Worm (Caenorhabditis elegans) whole organism, young adult: ENCODE data around the gene M02H5.8.
A peak's percentile ranks its signal among the peaks of the same experiment; 100 is the strongest.

Experiments
- B0035.1 ChIP-seq: sonication (generic microtip); optimal IDR thresholded peaks from 2 replicates; lab custom pipeline; 2016; ENCODE audit warnings: missing genetic modification characterization, mild to moderate bottlenecking, missing compliant biosample characterization, missing genotype, missing genetic modification reagents
- C06A6.2 ChIP-seq: fragments of 200-800 bp; sonication (Bioruptor generic); conservative IDR thresholded peaks from 2 replicates; pipeline ENCODE4 v1.3.6; 2022; ENCODE audit warnings: missing genetic modification characterization, missing compliant biosample characterization
- F33H1.4 ChIP-seq: fragments of 200-800 bp; sonication (Bioruptor generic); IDR thresholded peaks from 2 replicates; pipeline ENCODE4 v1.3.6; 2022; ENCODE audit warnings: missing genetic modification reagents, missing genetic modification characterization, missing compliant biosample characterization
- K12H6.12 ChIP-seq: fragments of 200-800 bp; sonication (Bioruptor generic); optimal IDR thresholded peaks from 2 replicates; lab custom pipeline; 2018; ENCODE audit warnings: mild to moderate bottlenecking, missing genetic modification characterization, missing compliant biosample characterization
- Y53G8AR.9 ChIP-seq: fragments of 200-800 bp; sonication (Bioruptor generic); conservative IDR thresholded peaks from 2 replicates; pipeline ENCODE4 v1.3.6; 2022; ENCODE audit warnings: missing genetic modification reagents, missing genetic modification characterization, missing compliant biosample characterization
- Y56A3A.18 ChIP-seq: fragments of 200-800 bp; sonication (Bioruptor generic); IDR thresholded peaks from 2 replicates; pipeline ENCODE4 v1.3.6; 2022; ENCODE audit warnings: missing genetic modification reagents, missing genetic modification characterization, missing compliant biosample characterization
- Y79H2A.3 ChIP-seq: fragments of 200-800 bp; sonication (Bioruptor generic); conservative IDR thresholded peaks from 2 replicates; pipeline ENCODE4 v1.3.6; 2022; ENCODE audit warnings: missing genetic modification reagents, missing genetic modification characterization, missing compliant biosample characterization
- atf-7 ChIP-seq: sonication (generic microtip); optimal IDR thresholded peaks from 2 replicates; lab custom pipeline; 2017; ENCODE audit warnings: mild to moderate bottlenecking, missing genetic modification characterization, missing compliant biosample characterization
- attf-3 ChIP-seq: fragments of 200-800 bp; sonication (Bioruptor generic); conservative IDR thresholded peaks from 2 replicates; pipeline ENCODE4 v1.3.6; 2022; ENCODE audit warnings: missing genetic modification reagents, missing genetic modification characterization, missing compliant biosample characterization
- attf-5 ChIP-seq: fragments of 200-800 bp; sonication (Bioruptor generic); optimal IDR thresholded peaks from 2 replicates; lab custom pipeline; 2018; ENCODE audit warnings: mild to moderate bottlenecking, missing genetic modification characterization, missing compliant biosample characterization
- attf-6 ChIP-seq: fragments of 200-800 bp; sonication (Bioruptor generic); IDR thresholded peaks from 2 replicates; pipeline ENCODE4 v1.3.6; 2022; ENCODE audit warnings: missing genetic modification reagents, missing genetic modification characterization, missing compliant biosample characterization
- cebp-1 ChIP-seq, 2 experiments: fragments of 200-800 bp in 1 of 2; sonication (Bioruptor generic) in 1 of 2; sonication (generic microtip) in 1 of 2; IDR thresholded peaks in 1 of 2; optimal IDR thresholded peaks in 1 of 2; 2 replicates each; pipeline versions ENCODE4 v1.3.6 to Lab custom; 2017 to 2022; ENCODE audit warnings: missing compliant biosample characterization in 2 of 2, missing genetic modification characterization in 2 of 2, mild to moderate bottlenecking in 1 of 2, missing genetic modification reagents in 1 of 2, moderate library complexity in 1 of 2
- cebp-2 ChIP-seq: fragments of 200-800 bp; sonication (Bioruptor generic); IDR thresholded peaks from 2 replicates; pipeline ENCODE4 v1.3.6; 2022; ENCODE audit warnings: missing genetic modification characterization, missing compliant biosample characterization
- ceh-27 ChIP-seq: fragments of 200-800 bp; sonication (Bioruptor generic); optimal IDR thresholded peaks from 2 replicates; lab custom pipeline; 2018; ENCODE audit warnings: mild to moderate bottlenecking, missing genetic modification characterization, moderate library complexity, missing compliant biosample characterization
- ceh-58 ChIP-seq: fragments of 200-800 bp; sonication (Bioruptor generic); IDR thresholded peaks from 2 replicates; pipeline ENCODE4 v1.3.6; 2022; ENCODE audit warnings: missing genetic modification characterization, missing compliant biosample characterization
- die-1 ChIP-seq: sonication (generic microtip); optimal IDR thresholded peaks from 2 replicates; lab custom pipeline; 2016; ENCODE audit warnings: missing genotype, mild to moderate bottlenecking, missing genetic modification characterization, missing compliant biosample characterization
- dox-1 ChIP-seq: fragments of 200-800 bp; sonication (Bioruptor generic); IDR thresholded peaks from 2 replicates; pipeline ENCODE4 v1.3.6; 2022; ENCODE audit warnings: missing genetic modification reagents, missing genetic modification characterization, missing compliant biosample characterization
- efl-1 ChIP-seq: fragments of 150-350 bp; optimal IDR thresholded peaks from 2 replicates; lab custom pipeline; 2014; ENCODE audit warnings: missing biosample characterization, missing genetic modification reagents, missing genetic modification characterization
- ekl-4 ChIP-seq: fragments of 200-800 bp; sonication (Bioruptor generic); IDR thresholded peaks from 2 replicates; pipeline ENCODE4 v1.3.6; 2022; ENCODE audit warnings: missing genetic modification reagents, missing genetic modification characterization, missing compliant biosample characterization
- gei-17 ChIP-seq: fragments of 200-800 bp; sonication (Bioruptor generic); optimal IDR thresholded peaks from 2 replicates; lab custom pipeline; 2018; ENCODE audit warnings: mild to moderate bottlenecking, missing genetic modification characterization, missing compliant biosample characterization
- hlh-12 ChIP-seq: sonication (generic microtip); optimal IDR thresholded peaks from 2 replicates; lab custom pipeline; 2016; ENCODE audit warnings: missing genetic modification characterization, missing compliant biosample characterization
- hlh-26 ChIP-seq: fragments of 200-800 bp; sonication (Bioruptor generic); conservative IDR thresholded peaks from 2 replicates; pipeline ENCODE4 v1.3.6; 2022; ENCODE audit warnings: missing genetic modification reagents, missing genetic modification characterization, missing compliant biosample characterization
- hmg-1.2 ChIP-seq: fragments of 200-800 bp; sonication (Bioruptor generic); IDR thresholded peaks from 2 replicates; pipeline ENCODE4 v1.3.6; 2022; ENCODE audit warnings: missing genetic modification reagents, missing genetic modification characterization, missing compliant biosample characterization
- hrde-1 ChIP-seq: sonication (generic microtip); optimal IDR thresholded peaks from 2 replicates; lab custom pipeline; 2016; ENCODE audit warnings: missing genetic modification characterization, mild to moderate bottlenecking, missing compliant biosample characterization, moderate library complexity, missing genotype, missing genetic modification reagents, borderline replicate concordance
- hsf-1 ChIP-seq: fragments of 200-800 bp; sonication (Bioruptor generic); IDR thresholded peaks from 2 replicates; pipeline ENCODE4 v1.3.6; 2022; ENCODE audit warnings: missing genetic modification reagents, missing genetic modification characterization, missing compliant biosample characterization
- lin-54 ChIP-seq: fragments of 200-800 bp; sonication (Bioruptor generic); optimal IDR thresholded peaks from 2 replicates; lab custom pipeline; 2018; ENCODE audit warnings: mild to moderate bottlenecking, missing genetic modification characterization, missing compliant biosample characterization
- nfya-1 ChIP-seq: sonication (generic microtip); optimal IDR thresholded peaks from 2 replicates; lab custom pipeline; 2017; ENCODE audit warnings: antibody characterized with exemption, missing compliant biosample characterization, missing genetic modification characterization, borderline replicate concordance; ENCODE audit not compliant: insufficient read depth
- nfyb-1 ChIP-seq: fragments of 200-800 bp; sonication (Bioruptor generic); IDR thresholded peaks from 2 replicates; pipeline ENCODE4 v1.3.6; 2022; ENCODE audit warnings: missing genetic modification reagents, missing genetic modification characterization, missing compliant biosample characterization
- nhr-80 ChIP-seq: sonication (generic microtip); optimal IDR thresholded peaks from 2 replicates; lab custom pipeline; 2016; ENCODE audit warnings: missing genetic modification characterization, missing compliant biosample characterization
- repo-1 ChIP-seq: sonication (generic microtip); optimal IDR thresholded peaks from 2 replicates; lab custom pipeline; 2017; ENCODE audit warnings: mild to moderate bottlenecking, missing genetic modification characterization, missing compliant biosample characterization
- rpc-1 ChIP-seq, 2 experiments: fragments of 150-350 bp in 1 of 2; sonication (generic microtip) in 1 of 2; optimal IDR thresholded peaks; 2 replicates each; lab custom pipeline; 2014 to 2018; ENCODE audit warnings: missing biosample characterization in 1 of 2, missing genetic modification characterization in 1 of 2, missing genetic modification reagents in 1 of 2, missing genotype in 1 of 2
- snpc-4 ChIP-seq, 5 experiments: fragments of 150-350 bp in 1 of 5; sonication (generic microtip) in 4 of 5; optimal IDR thresholded peaks; 2 replicates each; lab custom pipeline; 2014 to 2018; ENCODE audit warnings: missing genetic modification characterization in 5 of 5, missing biosample characterization in 3 of 5, antibody characterized with exemption in 2 of 5, mild to moderate bottlenecking in 2 of 5, missing compliant biosample characterization in 2 of 5, missing genotype in 2 of 5, moderate library complexity in 2 of 5, missing genetic modification reagents in 1 of 5
- somi-1 ChIP-seq: fragments of 200-800 bp; sonication (Bioruptor generic); optimal IDR thresholded peaks from 2 replicates; lab custom pipeline; 2018; ENCODE audit warnings: mild to moderate bottlenecking, missing genetic modification characterization, missing compliant biosample characterization
- ztf-18 ChIP-seq: sonication (generic microtip); optimal IDR thresholded peaks from 2 replicates; lab custom pipeline; 2016; ENCODE audit warnings: missing genotype, mild to moderate bottlenecking, missing genetic modification characterization, missing compliant biosample characterization
- ztf-26 ChIP-seq: sonication (generic microtip); optimal IDR thresholded peaks from 2 replicates; lab custom pipeline; 2017; ENCODE audit warnings: missing genetic modification characterization, missing compliant biosample characterization

The M02H5.8 gene

DNA sequence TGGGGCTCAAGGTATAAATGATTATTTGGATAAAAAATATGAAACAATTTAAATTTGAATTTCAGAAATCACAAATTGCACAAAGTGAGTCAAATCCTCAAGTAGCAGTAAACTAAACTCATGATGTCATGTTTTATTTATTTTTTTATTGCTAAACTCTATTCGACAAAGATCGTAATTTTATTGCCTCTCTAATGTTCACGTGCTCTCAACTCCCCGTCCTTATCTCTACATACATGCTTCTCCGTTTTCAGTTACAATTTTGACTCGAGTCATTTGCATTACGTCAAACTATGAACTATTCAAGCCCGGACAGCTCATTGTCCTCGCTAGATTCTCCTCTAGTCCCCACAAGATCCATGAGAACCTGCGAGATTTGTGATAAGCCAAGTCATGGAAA is 24.7 kb downstream of the M02H5.8 start, which contains the start of gene nhr-99:
TSS of gene nhr-99 (plus strand) at position 263 of the 400 bp plus-strand sequence.
- TF ChIP-seq ztf-26 (tag; lab: Kevin White, UChicago) = no peak
- peak; percentile 59 for TF ChIP-seq nhr-80 (tag; lab: Kevin White, UChicago)
- no peak for TF ChIP-seq hlh-26 (GFP tag; lab: Robert Waterston, UW)
- TF ChIP-seq atf-7 (tag; lab: Kevin White, UChicago) = peak; percentile 46
- no peak for TF ChIP-seq ceh-58 (GFP tag; lab: Robert Waterston, UW)
- no peak for TF ChIP-seq Y53G8AR.9 (GFP tag; lab: Robert Waterston, UW)

DNA sequence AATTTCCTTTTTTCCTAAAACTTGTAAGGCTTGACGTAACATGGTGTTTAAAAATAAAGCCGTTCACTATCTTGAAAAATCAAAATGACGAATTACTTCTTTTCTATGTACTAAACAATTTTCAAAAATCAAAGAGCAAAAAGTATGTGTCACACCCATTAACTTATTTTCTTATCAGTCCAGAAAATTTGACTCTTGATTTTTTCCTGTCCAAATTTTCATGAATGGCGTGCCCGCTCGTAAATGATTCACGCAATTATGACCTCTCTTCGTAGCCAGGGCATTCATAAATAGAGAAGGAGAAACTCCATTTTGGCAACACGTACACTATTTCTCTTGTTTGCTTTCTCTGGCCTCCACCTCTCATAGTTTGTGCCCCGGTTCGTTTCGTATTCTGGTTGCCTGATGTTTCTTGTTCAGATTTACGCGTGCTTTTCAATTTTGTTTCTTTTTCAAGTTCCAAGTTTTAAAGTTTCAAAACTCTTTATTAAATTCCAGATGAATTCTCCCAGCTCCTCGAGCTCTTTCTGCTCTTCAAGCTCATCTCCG is 28.0 kb downstream of the M02H5.8 start, which contains the start of gene nhr-55:
TSS of gene nhr-55 (plus strand) at position 499 of the 549 bp plus-strand sequence.
- TF ChIP-seq rpc-1 (optimal IDR thresholded peaks at IDR 0.05; lab: Kevin White, UChicago) = no peak
- TF ChIP-seq rpc-1 (tag; optimal IDR thresholded peaks at IDR 0.05; lab: Kevin White, UChicago) = no peak
- TF ChIP-seq attf-6 (GFP tag; lab: Robert Waterston, UW) = no peak
- no peak for TF ChIP-seq K12H6.12 (tag; lab: Kevin White, UChicago)
- TF ChIP-seq Y79H2A.3 (GFP tag; lab: Robert Waterston, UW) = no peak
- TF ChIP-seq nfya-1 = no peak
- TF ChIP-seq cebp-1 (GFP tag; IDR thresholded peaks at IDR 0.05; lab: Robert Waterston, UW) = no peak
- peak; percentile 3 for TF ChIP-seq cebp-1 (tag; optimal IDR thresholded peaks at IDR 0.05; lab: Kevin White, UChicago)
- peak; percentile 63 for TF ChIP-seq nhr-80 (tag; lab: Kevin White, UChicago)
- no peak for TF ChIP-seq Y56A3A.18 (GFP tag; lab: Robert Waterston, UW)
- TF ChIP-seq ekl-4 = no peak
- TF ChIP-seq ztf-18 (tag; lab: Kevin White, UChicago) = no peak
- TF ChIP-seq somi-1 = no peak
- TF ChIP-seq attf-3 (GFP tag; lab: Robert Waterston, UW) = no peak
- TF ChIP-seq cebp-2 = no peak

DNA sequence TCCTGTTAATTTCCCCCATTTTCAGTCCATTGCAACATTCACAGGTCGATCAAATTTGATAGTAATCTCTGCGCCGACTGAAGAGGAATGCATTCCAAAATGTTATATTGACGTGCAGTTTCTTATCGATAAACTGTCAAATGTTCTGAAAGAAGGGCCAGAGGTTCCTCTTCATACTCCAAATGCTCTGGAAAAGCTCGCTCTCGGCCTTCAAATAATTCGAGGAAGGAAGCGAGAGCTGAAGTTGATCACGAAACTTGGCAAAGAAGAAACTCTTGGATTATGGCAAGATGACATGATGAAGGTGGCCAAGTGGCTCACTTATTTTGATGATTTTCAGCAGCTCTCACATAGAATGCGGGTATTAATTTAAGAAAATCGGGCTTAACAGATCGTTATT is 29.3 kb downstream of the M02H5.8 start:
- TF ChIP-seq nhr-80 (tag; lab: Kevin White, UChicago) (peak; percentile 30), die-1 (tag; lab: Kevin White, UChicago) (no peak)
- TF ChIP-seq, all 124 proteins: peak for 1

DNA sequence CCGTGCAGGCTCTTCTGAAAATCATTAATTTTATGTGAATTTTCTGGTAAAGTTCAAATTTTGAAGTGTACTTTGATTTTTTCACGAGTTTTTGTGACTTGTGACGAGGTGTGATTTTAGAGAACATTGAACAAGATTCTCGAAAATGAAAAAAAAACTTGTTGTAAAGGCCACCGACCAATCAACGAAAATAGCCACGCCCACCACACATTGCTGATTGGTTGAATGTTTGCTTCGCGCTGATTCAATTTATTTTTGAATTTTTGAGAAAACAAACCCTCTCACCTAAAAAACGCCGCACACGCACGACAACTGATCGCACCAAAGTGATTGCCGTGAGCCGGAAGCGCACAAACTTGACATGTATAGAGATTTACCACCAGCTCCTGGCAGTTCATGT is 33.1 kb downstream of the M02H5.8 start:
- TF ChIP-seq nfyb-1 (GFP tag; lab: Robert Waterston, UW) = peak; percentile 91
- TF ChIP-seq lin-54 (GFP tag; lab: Kevin White, UChicago) = no peak

DNA sequence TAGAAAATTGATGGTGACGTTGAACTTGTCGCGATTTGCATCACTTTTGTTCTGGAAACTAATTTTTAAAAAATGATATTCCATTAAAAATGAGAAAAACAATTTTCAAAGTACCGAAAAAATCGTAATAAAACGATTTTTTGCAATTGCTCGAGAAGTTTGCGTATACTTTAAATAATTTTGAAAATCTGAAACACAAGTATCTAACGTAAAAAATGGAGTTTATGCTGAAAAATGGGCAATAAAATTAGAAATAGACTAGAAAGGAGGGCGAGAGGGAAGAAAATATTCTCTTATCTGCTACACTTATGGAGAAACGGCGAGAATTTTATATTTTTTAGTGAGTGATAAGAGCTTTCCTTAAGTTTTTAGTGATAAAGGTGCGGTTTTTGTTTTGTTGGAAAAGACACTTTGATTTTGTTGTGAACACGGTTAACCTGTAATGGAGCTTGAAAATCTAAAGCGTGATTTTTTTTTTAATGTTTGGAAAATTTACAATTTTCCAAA is 33.6 kb downstream of the M02H5.8 start, which contains the start of gene nhr-130:
TSS of gene nhr-130 (minus strand) at position 51 of the 507 bp plus-strand sequence.
- TF ChIP-seq efl-1 (GFP tag; lab: Kevin White, UChicago) (no peak), nhr-80 (tag; lab: Kevin White, UChicago) (peak; percentile 42)

DNA sequence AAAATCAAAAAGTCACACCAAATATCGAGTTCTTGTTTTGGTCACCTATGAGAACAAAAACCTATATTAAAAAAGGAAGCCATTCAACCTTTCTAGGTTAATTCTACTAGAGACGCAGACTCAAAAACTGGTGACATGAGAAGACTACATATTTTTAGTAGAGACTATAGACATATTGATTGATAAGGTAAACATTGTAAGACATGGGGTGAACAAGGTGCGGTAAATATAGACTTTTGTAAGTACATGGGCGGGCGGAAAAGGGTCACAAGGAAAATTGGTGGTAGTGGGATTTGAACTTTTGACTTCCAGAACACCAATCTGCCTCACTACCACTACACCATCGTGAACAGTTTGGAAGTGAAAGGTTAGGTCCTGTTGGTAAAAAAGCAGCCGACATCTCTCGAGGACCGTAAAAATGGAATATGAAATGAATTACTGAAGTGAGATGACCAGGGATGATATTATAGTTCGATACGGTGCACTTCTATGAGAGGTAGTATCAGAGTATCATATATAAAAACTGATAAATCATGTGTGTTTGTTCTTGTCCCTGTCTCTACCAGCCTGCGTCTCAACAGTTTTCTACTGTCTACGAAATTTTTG is 34.6 kb downstream of the M02H5.8 start, which contains the start of gene nhr-212:
TSS of gene nhr-212 (plus strand) at position 573 of the 606 bp plus-strand sequence.
- TF ChIP-seq ztf-18 (tag; lab: Kevin White, UChicago) (no peak), attf-5 (no peak), hsf-1 (no peak), ceh-27 (GFP tag; lab: Kevin White, UChicago) (no peak), B0035.1 (tag; lab: Kevin White, UChicago) (no peak), F33H1.4 (GFP tag; lab: Robert Waterston, UW) (no peak), Y56A3A.18 (GFP tag; lab: Robert Waterston, UW) (no peak), hmg-1.2 (peak; percentile 11; the same call in 1 of the 2 replicates), C06A6.2 (GFP tag; lab: Robert Waterston, UW) (no peak), hlh-12 (tag; lab: Kevin White, UChicago) (no peak), repo-1 (tag; lab: Kevin White, UChicago) (no peak), gei-17 (GFP tag; lab: Kevin White, UChicago) (no peak), snpc-4 (GFP tag; optimal IDR thresholded peaks at IDR 0.05; lab: Kevin White, UChicago) (no peak), snpc-4 (tag; optimal IDR thresholded peaks at IDR 0.05; lab: Kevin White, UChicago) (peak in 2 of 4 experiments; percentile 53 to 77), dox-1 (GFP tag; lab: Robert Waterston, UW) (no peak), rpc-1 (optimal IDR thresholded peaks at IDR 0.05; lab: Kevin White, UChicago) (no peak), rpc-1 (tag; optimal IDR thresholded peaks at IDR 0.05; lab: Kevin White, UChicago) (peak; percentile 17), hrde-1 (tag; lab: Kevin White, UChicago) (no peak), attf-3 (GFP tag; lab: Robert Waterston, UW) (no peak)
